Worm (Caenorhabditis elegans): ENCODE results near the gene T11G6.4.

Gene T11G6.4

ce11 chrIV:10864031-10864430 lies 12.3 kb upstream of the T11G6.4 start, which contains the start of gene nish-1:
nish-1 (plus strand) TSS chrIV:10864331.
- TF ChIP-seq med-1 (GFP tag; optimal IDR thresholded peaks at IDR 0.05; ENCODE audit: insufficient read depth): no peak
- TF ChIP-seq cog-1 (tag; optimal IDR thresholded peaks at IDR 0.05): no peak
- TF ChIP-seq klf-2 (GFP tag; conservative IDR thresholded peaks at IDR 0.05): no peak
- no peak for TF ChIP-seq flt-1 (GFP tag; IDR thresholded peaks at IDR 0.05)
- no peak for TF ChIP-seq T22C8.4 (GFP tag; IDR thresholded peaks at IDR 0.05)
- TF ChIP-seq ref-1 (GFP tag; conservative IDR thresholded peaks at IDR 0.05): no peak
- no peak for TF ChIP-seq ztf-29 (GFP tag; IDR thresholded peaks at IDR 0.05)
- TF ChIP-seq tab-1 (GFP tag; IDR thresholded peaks at IDR 0.05): no peak
- TF ChIP-seq ztf-23 (GFP tag; IDR thresholded peaks at IDR 0.05): no peak

ce11 chrIV:10861102-10861501 lies 9.4 kb upstream of the T11G6.4 start, which contains the start of gene rbm-22:
rbm-22 (plus strand) TSS chrIV:10861402.
- no peak for TF ChIP-seq ztf-29 (GFP tag; IDR thresholded peaks at IDR 0.05)
- TF ChIP-seq flt-1 (GFP tag; IDR thresholded peaks at IDR 0.05): no peak
- TF ChIP-seq T22C8.4 (GFP tag; IDR thresholded peaks at IDR 0.05): peak; percentile 56; the same call in 1 of the 2 replicates

ce11 chrIV:10858300-10859016 lies 6.7 kb upstream of the T11G6.4 start, which contains the start of the genes T11G6.2 and hars-1:
T11G6.2 (minus strand) TSS chrIV:10858496.
hars-1 (plus strand) TSS chrIV:10858957.
- TF ChIP-seq T22C8.4 (GFP tag; IDR thresholded peaks at IDR 0.05): no peak
- no peak for TF ChIP-seq ref-1 (GFP tag; conservative IDR thresholded peaks at IDR 0.05)
- TF ChIP-seq flt-1 (GFP tag; IDR thresholded peaks at IDR 0.05): no peak
- TF ChIP-seq med-1 (GFP tag; optimal IDR thresholded peaks at IDR 0.05; ENCODE audit: insufficient read depth): no peak
- no peak for TF ChIP-seq ztf-23 (GFP tag; IDR thresholded peaks at IDR 0.05)
- TF ChIP-seq ztf-29 (GFP tag; IDR thresholded peaks at IDR 0.05): no peak
- no peak for TF ChIP-seq klf-2 (GFP tag; conservative IDR thresholded peaks at IDR 0.05)
- TF ChIP-seq tab-1 (GFP tag; IDR thresholded peaks at IDR 0.05): no peak
- TF ChIP-seq cog-1 (tag; optimal IDR thresholded peaks at IDR 0.05): no peak

DNA sequence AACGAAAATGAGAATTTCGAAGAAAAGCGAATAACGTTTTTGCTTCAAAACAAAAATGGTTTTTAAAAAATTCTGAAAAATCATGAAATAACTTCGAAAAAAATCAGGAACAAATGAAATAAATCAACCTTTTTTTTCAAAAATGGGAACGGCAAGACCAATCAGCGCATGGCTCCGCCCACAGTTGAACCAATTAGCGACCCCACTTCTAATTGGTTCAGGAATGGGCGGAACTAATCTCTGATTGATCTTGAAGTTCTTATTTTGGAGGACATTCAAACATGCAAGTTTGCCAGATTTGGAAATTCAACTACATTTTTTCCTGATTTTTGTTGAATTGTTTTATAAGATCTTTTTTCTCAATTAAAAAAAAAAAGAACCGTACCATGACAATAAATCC lies 4.2 kb upstream of the T11G6.4 start:
- no peak for TF ChIP-seq flt-1 (GFP tag; IDR thresholded peaks at IDR 0.05)
- no peak for TF ChIP-seq cog-1 (tag; optimal IDR thresholded peaks at IDR 0.05)

ce11 chrIV:10855049-10855448 lies 3.3 kb upstream of the T11G6.4 start, which contains the start of gene T11G6.3:
T11G6.3 (minus strand) TSS chrIV:10855237.
- TF ChIP-seq T22C8.4 (GFP tag; IDR thresholded peaks at IDR 0.05) (no peak), med-1 (GFP tag; optimal IDR thresholded peaks at IDR 0.05; ENCODE audit: insufficient read depth) (no peak), ztf-23 (GFP tag; IDR thresholded peaks at IDR 0.05) (no peak)

DNA sequence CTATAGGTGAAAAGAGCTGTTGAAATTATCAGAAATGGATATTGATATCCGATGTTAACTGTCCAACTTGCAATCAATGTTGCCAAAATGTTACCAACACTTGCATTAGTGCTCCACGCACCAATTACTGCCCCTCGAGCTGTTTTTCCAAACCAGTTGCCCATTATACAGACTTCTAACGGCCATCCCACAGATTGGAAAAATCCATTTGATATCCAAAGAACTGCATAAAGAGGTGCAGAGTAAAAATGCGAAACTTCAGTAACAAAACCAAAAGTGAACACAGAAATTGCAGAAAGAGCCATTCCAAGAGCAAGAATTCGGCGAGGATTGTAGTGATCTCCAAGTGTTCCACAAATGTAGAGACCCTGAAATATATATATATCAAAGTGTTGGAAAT lies 2.3 kb upstream of the T11G6.4 start:
- TF ChIP-seq flt-1 (GFP tag; IDR thresholded peaks at IDR 0.05): no peak
- TF ChIP-seq ztf-23 (GFP tag; IDR thresholded peaks at IDR 0.05): no peak
- no peak for TF ChIP-seq ztf-29 (GFP tag; IDR thresholded peaks at IDR 0.05)
- no peak for TF ChIP-seq cog-1 (tag; optimal IDR thresholded peaks at IDR 0.05)
- no peak for TF ChIP-seq tab-1 (GFP tag; IDR thresholded peaks at IDR 0.05)
- TF ChIP-seq med-1 (GFP tag; optimal IDR thresholded peaks at IDR 0.05; ENCODE audit: insufficient read depth): no peak
- no peak for TF ChIP-seq T22C8.4 (GFP tag; IDR thresholded peaks at IDR 0.05)
- no peak for TF ChIP-seq ref-1 (GFP tag; conservative IDR thresholded peaks at IDR 0.05)
- no peak for TF ChIP-seq klf-2 (GFP tag; conservative IDR thresholded peaks at IDR 0.05)

- TF ChIP-seq cog-1 (tag; optimal IDR thresholded peaks at IDR 0.05): no peak
- TF ChIP-seq klf-2 (GFP tag; conservative IDR thresholded peaks at IDR 0.05): no peak
- TF ChIP-seq T22C8.4 (GFP tag; IDR thresholded peaks at IDR 0.05): no peak
- TF ChIP-seq ref-1 (GFP tag; conservative IDR thresholded peaks at IDR 0.05): no peak
- TF ChIP-seq tab-1 (GFP tag; IDR thresholded peaks at IDR 0.05): no peak
- TF ChIP-seq ztf-29 (GFP tag; IDR thresholded peaks at IDR 0.05): no peak
- no peak for TF ChIP-seq flt-1 (GFP tag; IDR thresholded peaks at IDR 0.05)
- TF ChIP-seq ztf-23 (GFP tag; IDR thresholded peaks at IDR 0.05): no peak
- no peak for TF ChIP-seq med-1 (GFP tag; optimal IDR thresholded peaks at IDR 0.05; ENCODE audit: insufficient read depth)
These were observed 670 bp upstream of the T11G6.4 start for ce11 chrIV:10852403-10852802.

DNA sequence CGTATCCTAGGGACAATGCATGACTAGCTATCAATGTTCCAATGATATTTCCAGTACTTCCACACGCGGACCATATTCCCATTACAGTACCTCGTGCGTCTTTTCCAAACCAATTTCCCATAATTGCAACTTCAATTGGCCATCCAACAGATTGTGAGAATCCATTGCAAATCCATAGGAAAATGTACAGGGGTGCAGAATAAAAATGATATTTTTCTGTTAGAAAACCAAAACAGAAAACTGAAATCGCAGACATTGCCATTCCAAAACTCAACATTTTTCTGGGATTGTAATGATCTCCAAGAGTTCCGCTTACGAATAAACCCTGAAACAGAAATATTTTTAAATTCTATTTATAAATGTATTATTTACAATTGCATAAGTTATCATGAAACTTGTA lies 597 bp downstream of the T11G6.4 start:
- TF ChIP-seq ztf-29 (GFP tag; IDR thresholded peaks at IDR 0.05): no peak

DNA sequence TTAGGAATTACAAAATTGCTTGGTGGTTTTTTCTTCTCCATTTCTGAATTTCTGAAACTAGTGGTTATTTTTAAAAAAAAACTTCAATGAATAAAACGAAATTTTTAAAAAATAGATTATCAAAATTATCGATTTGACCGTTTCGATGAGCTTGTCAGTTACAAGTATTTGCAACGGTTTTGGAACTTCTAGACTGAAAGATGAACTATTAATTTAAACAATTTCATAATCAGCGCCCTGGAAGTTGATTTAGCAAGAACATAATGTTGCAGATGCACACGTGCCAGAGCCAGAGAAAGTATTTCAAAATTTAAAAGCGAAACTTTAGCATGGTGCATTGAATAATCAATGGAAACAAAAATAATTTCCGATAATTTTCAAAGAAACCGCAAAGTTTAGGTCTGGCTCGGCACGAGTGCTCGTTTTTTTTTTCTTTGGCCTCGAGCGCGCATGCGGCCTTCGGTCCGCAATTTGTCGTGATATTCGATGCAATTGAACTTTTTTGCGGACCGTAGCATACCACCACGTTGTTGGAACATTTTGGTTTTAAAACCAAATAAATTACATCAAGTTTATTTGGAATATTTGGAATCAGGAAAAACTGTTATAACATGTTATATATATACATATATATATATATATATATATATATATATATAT lies 8.9 kb downstream of the T11G6.4 start, which contains the start of gene T11G6.5:
T11G6.5 (minus strand) TSS at position 51 of the 660 bp plus-strand sequence.
- TF ChIP-seq cog-1 (tag; optimal IDR thresholded peaks at IDR 0.05) (no peak), ref-1 (GFP tag; conservative IDR thresholded peaks at IDR 0.05) (no peak), klf-2 (GFP tag; conservative IDR thresholded peaks at IDR 0.05) (no peak), flt-1 (GFP tag; IDR thresholded peaks at IDR 0.05) (no peak), ztf-23 (GFP tag; IDR thresholded peaks at IDR 0.05) (no peak), med-1 (GFP tag; optimal IDR thresholded peaks at IDR 0.05; ENCODE audit: insufficient read depth) (no peak), tab-1 (GFP tag; IDR thresholded peaks at IDR 0.05) (no peak), T22C8.4 (GFP tag; IDR thresholded peaks at IDR 0.05) (no peak), ztf-29 (GFP tag; IDR thresholded peaks at IDR 0.05) (no peak)

DNA sequence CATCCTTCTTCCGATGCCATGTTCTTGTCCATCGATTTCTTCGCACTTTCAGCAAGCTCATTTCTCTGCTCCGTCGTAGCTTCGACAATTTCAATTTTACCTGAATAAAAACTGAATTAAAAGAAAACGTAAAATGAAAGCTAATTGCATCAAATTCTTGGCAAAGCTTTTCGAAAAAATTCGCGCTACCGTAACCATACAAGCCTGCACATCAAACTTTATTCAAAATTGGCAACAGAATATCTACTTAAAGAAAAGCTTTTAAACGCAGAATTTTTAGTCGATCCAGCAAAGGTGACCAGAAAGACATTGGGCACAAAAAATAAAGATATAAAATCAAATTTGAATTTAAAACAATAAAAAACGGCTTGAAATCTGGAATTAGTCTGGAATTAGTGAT lies 9.5 kb downstream of the T11G6.4 start:
- no peak for TF ChIP-seq klf-2 (GFP tag; conservative IDR thresholded peaks at IDR 0.05)

All from whole organism, midembryonic.